Worm (Caenorhabditis elegans) whole organism, midembryonic: ENCODE results near the gene F46B6.5.

ENCODE experiments used
- T22C8.4 ChIP-seq: fragments of 200-800 bp; sonication (Bioruptor generic); IDR thresholded peaks from 2 replicates; pipeline ENCODE4 v1.3.6; 2022; ENCODE audit warnings: missing genetic modification characterization, missing compliant biosample characterization
- cog-1 ChIP-seq: sonication (generic microtip); optimal IDR thresholded peaks from 2 replicates; lab custom pipeline; 2016; ENCODE audit warnings: missing genetic modification characterization, missing compliant biosample characterization
- tab-1 ChIP-seq: fragments of 200-800 bp; sonication (Bioruptor generic); IDR thresholded peaks from 2 replicates; pipeline ENCODE4 v1.3.6; 2022; ENCODE audit warnings: missing genetic modification characterization, missing compliant biosample characterization

ce11 chrV:9740858-9741257 lies 42.0 kb downstream of the F46B6.5 start, which contains the start of gene sta-2:
- no peak for TF ChIP-seq tab-1
- no peak for TF ChIP-seq T22C8.4 (GFP tag; lab: Robert Waterston, UW)
- TF ChIP-seq cog-1 (tag; lab: Kevin White, UChicago), result no peak
